Fruit fly (Drosophila melanogaster) whole organism, embryonic: ENCODE measurements around the gene Alg2.

Source experiments
- Atf3 ChIP-seq: fragments of 200-800 bp; sonication (Bioruptor generic); optimal IDR thresholded peaks from 3 replicates; lab custom pipeline; 2016; ENCODE audit warnings: missing biosample characterization, missing genetic modification characterization
- CG10267 ChIP-seq: fragments of 200-800 bp; sonication (Bioruptor generic); optimal IDR thresholded peaks from 2 replicates; lab custom pipeline; 2018; ENCODE audit warnings: missing biosample characterization, mild to moderate bottlenecking, missing genetic modification characterization, moderate library complexity
- CG10274 ChIP-seq: fragments of 200-800 bp; sonication (Bioruptor generic); optimal IDR thresholded peaks from 3 replicates; lab custom pipeline; 2017; ENCODE audit warnings: missing biosample characterization, mild to moderate bottlenecking, missing genetic modification characterization
- CG10321 ChIP-seq: fragments of 200-800 bp; sonication (Bioruptor generic); IDR thresholded peaks from 2 replicates; pipeline ENCODE4 v1.3.6; 2022; ENCODE audit warnings: missing biosample characterization, missing genetic modification characterization
- CG10565 ChIP-seq: fragments of 200-800 bp; sonication (Bioruptor generic); optimal IDR thresholded peaks from 3 replicates; lab custom pipeline; 2016; ENCODE audit warnings: missing biosample characterization, mild to moderate bottlenecking, missing genetic modification characterization
- CG11247 ChIP-seq: fragments of 200-800 bp; sonication (Bioruptor generic); IDR thresholded peaks from 2 replicates; pipeline ENCODE4 v1.3.6; 2022; ENCODE audit warnings: missing biosample characterization, missing genetic modification characterization
- CG11504 ChIP-seq: fragments of 200-800 bp; sonication (Bioruptor generic); optimal IDR thresholded peaks from 3 replicates; lab custom pipeline; 2019; ENCODE audit warnings: missing biosample characterization, mild to moderate bottlenecking, missing genetic modification characterization, moderate library complexity
- CG11723 ChIP-seq: fragments of 200-800 bp; sonication (Bioruptor generic); optimal IDR thresholded peaks from 2 replicates; lab custom pipeline; 2017; ENCODE audit warnings: missing biosample characterization, mild to moderate bottlenecking, missing genetic modification characterization
- CG13287 ChIP-seq: fragments of 200-800 bp; sonication (Bioruptor generic); IDR thresholded peaks from 2 replicates; pipeline ENCODE4 v1.3.6; 2022; ENCODE audit warnings: missing biosample characterization, missing genetic modification characterization; ENCODE audit not compliant: partially characterized antibody
- CG14710 ChIP-seq: fragments of 200-800 bp; sonication (Bioruptor generic); optimal IDR thresholded peaks from 3 replicates; lab custom pipeline; 2019; ENCODE audit warnings: missing biosample characterization, mild to moderate bottlenecking, missing genetic modification characterization, moderate library complexity
- CG17186 ChIP-seq: fragments of 200-800 bp; sonication (Bioruptor generic); optimal IDR thresholded peaks from 3 replicates; lab custom pipeline; 2017; ENCODE audit warnings: missing biosample characterization, missing genetic modification reagents, missing genetic modification characterization
- CG17912 ChIP-seq: fragments of 200-800 bp; sonication (Bioruptor generic); optimal IDR thresholded peaks from 2 replicates; lab custom pipeline; 2018; ENCODE audit warnings: missing biosample characterization, mild to moderate bottlenecking, missing genetic modification characterization
- CG1792 ChIP-seq: fragments of 200-800 bp; sonication (Bioruptor generic); optimal IDR thresholded peaks from 2 replicates; lab custom pipeline; 2016; ENCODE audit warnings: missing biosample characterization, missing genetic modification characterization
- CG2875 ChIP-seq: fragments of 200-800 bp; sonication (Bioruptor generic); optimal IDR thresholded peaks from 2 replicates; lab custom pipeline; 2017; ENCODE audit warnings: missing biosample characterization, mild to moderate bottlenecking, missing genetic modification characterization, missing genetic modification reagents
- CG30403 ChIP-seq: fragments of 200-800 bp; sonication (Bioruptor generic); optimal IDR thresholded peaks from 3 replicates; lab custom pipeline; 2016; ENCODE audit warnings: missing biosample characterization, missing genetic modification characterization
- CG42726 ChIP-seq: fragments of 200-800 bp; sonication (Bioruptor generic); IDR thresholded peaks from 2 replicates; pipeline ENCODE4 v1.3.6; 2022; ENCODE audit warnings: missing biosample characterization, missing genetic modification characterization; ENCODE audit not compliant: partially characterized antibody
- CG4424 ChIP-seq: fragments of 200-800 bp; sonication (Bioruptor generic); optimal IDR thresholded peaks from 3 replicates; lab custom pipeline; 2016; ENCODE audit warnings: missing biosample characterization, missing genetic modification characterization
- CG6765 ChIP-seq: fragments of 200-800 bp; sonication (Bioruptor generic); optimal IDR thresholded peaks from 3 replicates; lab custom pipeline; 2017; ENCODE audit warnings: missing biosample characterization, mild to moderate bottlenecking, missing genetic modification characterization
- CG6813 ChIP-seq: fragments of 200-800 bp; sonication (Bioruptor generic); optimal IDR thresholded peaks from 2 replicates; lab custom pipeline; 2017; ENCODE audit warnings: missing biosample characterization, missing genetic modification characterization, mild to moderate bottlenecking, moderate library complexity, missing genetic modification reagents
- CG6854 ChIP-seq: fragments of 200-800 bp; sonication (Bioruptor generic); optimal IDR thresholded peaks from 3 replicates; lab custom pipeline; 2017; ENCODE audit warnings: missing biosample characterization, mild to moderate bottlenecking, missing genetic modification characterization
- CG8281 ChIP-seq: fragments of 200-800 bp; sonication (Bioruptor generic); optimal IDR thresholded peaks from 2 replicates; lab custom pipeline; 2018; ENCODE audit warnings: missing biosample characterization, mild to moderate bottlenecking, missing genetic modification characterization, moderate library complexity
- CG9876 ChIP-seq: fragments of 200-800 bp; sonication (Bioruptor generic); optimal IDR thresholded peaks from 2 replicates; lab custom pipeline; 2016; ENCODE audit warnings: missing biosample characterization, missing genetic modification characterization
- Chrac-16 ChIP-seq: fragments of 200-800 bp; sonication (Bioruptor generic); optimal IDR thresholded peaks from 3 replicates; lab custom pipeline; 2016; ENCODE audit warnings: missing biosample characterization, missing genetic modification characterization
- D19B ChIP-seq: fragments of 200-800 bp; sonication (Bioruptor generic); optimal IDR thresholded peaks from 2 replicates; lab custom pipeline; 2017; ENCODE audit warnings: missing biosample characterization, mild to moderate bottlenecking, missing genetic modification characterization
- Dip2 ChIP-seq: fragments of 200-800 bp; sonication (Bioruptor generic); IDR thresholded peaks from 2 replicates; pipeline ENCODE4 v1.3.6; 2022; ENCODE audit warnings: missing biosample characterization, missing genetic modification characterization
- Dll ChIP-seq: fragments of 200-800 bp; sonication (Bioruptor generic); IDR thresholded peaks from 4 replicates; pipeline ENCODE4 v1.3.6; 2022; ENCODE audit warnings: missing biosample characterization, missing genetic modification characterization; ENCODE audit not compliant: partially characterized antibody
- Ets97D ChIP-seq: fragments of 200-800 bp; sonication (Bioruptor generic); optimal IDR thresholded peaks from 3 replicates; lab custom pipeline; 2016; ENCODE audit warnings: missing biosample characterization, missing genetic modification characterization
- Max ChIP-seq: fragments of 200-800 bp; sonication (Bioruptor generic); optimal IDR thresholded peaks from 2 replicates; lab custom pipeline; 2016; ENCODE audit warnings: missing biosample characterization, mild to moderate bottlenecking, missing genetic modification characterization
- Neu2 ChIP-seq: fragments of 200-800 bp; sonication (Bioruptor generic); optimal IDR thresholded peaks from 3 replicates; lab custom pipeline; 2016; ENCODE audit warnings: missing biosample characterization, missing genetic modification characterization, borderline replicate concordance
- Optix ChIP-seq: fragments of 200-800 bp; sonication (Bioruptor generic); IDR thresholded peaks from 3 replicates; pipeline ENCODE4 v1.3.6; 2022; ENCODE audit warnings: missing biosample characterization, missing genetic modification characterization
- Stat92E ChIP-seq, 3 experiments: fragments of >200 bp in 2 of 3; fragments of 200-800 bp in 1 of 3; sonication (Bioruptor generic) in 1 of 3; optimal IDR thresholded peaks; 2 replicates each; lab custom pipeline; 2017 to 2019; ENCODE audit warnings: missing biosample characterization in 3 of 3, missing genetic modification characterization in 3 of 3, mild to moderate bottlenecking in 1 of 3, moderate library complexity in 1 of 3
- amos ChIP-seq: fragments of 200-800 bp; sonication (Bioruptor generic); IDR thresholded peaks from 2 replicates; pipeline ENCODE4 v1.3.6; 2022; ENCODE audit warnings: missing biosample characterization, missing genetic modification characterization; ENCODE audit not compliant: partially characterized antibody
- chif ChIP-seq, 2 experiments: fragments of 200-800 bp; sonication (Bioruptor generic); optimal IDR thresholded peaks; 3 replicates each; lab custom pipeline; 2016; ENCODE audit warnings: missing biosample characterization in 2 of 2, missing genetic modification characterization in 2 of 2
- croc ChIP-seq: fragments of 200-800 bp; sonication (Bioruptor generic); conservative IDR thresholded peaks from 3 replicates; pipeline ENCODE4 v1.3.6; 2022; ENCODE audit warnings: missing biosample characterization, missing genetic modification characterization
- crol ChIP-seq: fragments of 200-800 bp; sonication (Bioruptor generic); IDR thresholded peaks from 2 replicates; pipeline ENCODE4 v1.3.6; 2022; ENCODE audit warnings: missing biosample characterization, missing genetic modification characterization
- hth ChIP-seq: fragments of >200 bp; optimal IDR thresholded peaks from 2 replicates; lab custom pipeline; 2017; ENCODE audit warnings: inconsistent platforms
- inv ChIP-seq: fragments of 200-800 bp; sonication (Bioruptor generic); IDR thresholded peaks from 2 replicates; pipeline ENCODE4 v1.3.6; 2022; ENCODE audit warnings: missing biosample characterization, missing genetic modification characterization; ENCODE audit not compliant: partially characterized antibody
- jigr1 ChIP-seq: fragments of 200-800 bp; sonication (Bioruptor generic); IDR thresholded peaks from 3 replicates; pipeline ENCODE4 v1.3.6; 2022; ENCODE audit warnings: missing biosample characterization, missing genetic modification characterization
- ken ChIP-seq: fragments of 200-800 bp; sonication (Bioruptor generic); IDR thresholded peaks from 3 replicates; pipeline ENCODE4 v1.3.6; 2022; ENCODE audit warnings: missing biosample characterization, missing genetic modification characterization
- klu ChIP-seq: fragments of 200-800 bp; sonication (Bioruptor generic); IDR thresholded peaks from 2 replicates; pipeline ENCODE4 v1.3.6; 2022; ENCODE audit warnings: missing biosample characterization, missing genetic modification characterization
- lbe ChIP-seq: fragments of 200-800 bp; sonication (Bioruptor generic); optimal IDR thresholded peaks from 2 replicates; lab custom pipeline; 2016; ENCODE audit warnings: missing biosample characterization, mild to moderate bottlenecking, missing genetic modification characterization
- mam ChIP-seq: fragments of 200-800 bp; sonication (Bioruptor generic); optimal IDR thresholded peaks from 3 replicates; lab custom pipeline; 2016; ENCODE audit warnings: missing biosample characterization, missing genetic modification characterization
- nau ChIP-seq: fragments of 200-800 bp; sonication (Bioruptor generic); optimal IDR thresholded peaks from 3 replicates; lab custom pipeline; 2017; ENCODE audit warnings: missing biosample characterization, mild to moderate bottlenecking, missing genetic modification characterization, missing genetic modification reagents
- pb ChIP-seq: fragments of 200-800 bp; sonication (Bioruptor generic); optimal IDR thresholded peaks from 3 replicates; lab custom pipeline; 2016; ENCODE audit warnings: missing biosample characterization, missing genetic modification characterization
- repo ChIP-seq: fragments of 200-800 bp; sonication (Bioruptor generic); optimal IDR thresholded peaks from 2 replicates; lab custom pipeline; 2016; ENCODE audit warnings: missing biosample characterization, missing genetic modification characterization
- sr ChIP-seq: fragments of 200-800 bp; sonication (Bioruptor generic); IDR thresholded peaks from 3 replicates; pipeline ENCODE4 v1.3.6; 2022; ENCODE audit warnings: missing biosample characterization, missing genetic modification characterization
- tio ChIP-seq: fragments of 200-800 bp; sonication (Bioruptor generic); optimal IDR thresholded peaks from 2 replicates; lab custom pipeline; 2017; ENCODE audit warnings: missing biosample characterization, missing genetic modification characterization, inconsistent platforms
- unc-4 ChIP-seq: fragments of 200-800 bp; sonication (Bioruptor generic); IDR thresholded peaks from 2 replicates; pipeline ENCODE4 v1.3.6; 2022; ENCODE audit warnings: missing biosample characterization, missing genetic modification characterization; ENCODE audit not compliant: partially characterized antibody

The Alg2 gene

dm6 chr3L:3143383-3143962 lies at the start of gene Alg2, which contains the start of gene CG11537 (continued):
- TF ChIP-seq mam (GFP tag; lab: Kevin White, UChicago) (peak; percentile 15), CG11504 (tag; lab: Kevin White, UChicago) (peak; percentile 70)
- TF ChIP-seq, all 482 proteins: peak for 106

- TF ChIP-seq CG42726 (GFP tag; lab: Robert Waterston, UW) (peak; percentile 94), D19B (GFP tag; lab: Kevin White, UChicago) (no peak), CG30403 (GFP tag; lab: Kevin White, UChicago) (no peak), CG10321 (GFP tag; lab: Robert Waterston, UW) (no peak), CG6813 (GFP tag; lab: Kevin White, UChicago) (no peak), repo (GFP tag; lab: Kevin White, UChicago) (no peak), CG1792 (no peak), CG6765 (GFP tag; lab: Kevin White, UChicago) (no peak), Dll (GFP tag; lab: Robert Waterston, UW) (peak; percentile 47; the same call in 3 of the 4 replicates), CG10565 (no peak), Stat92E (GFP tag; optimal IDR thresholded peaks at IDR 0.05; lab: Kevin White, UChicago) (no peak), CG6854 (GFP tag; lab: Kevin White, UChicago) (peak; percentile 28), CG17912 (no peak), lbe (GFP tag; lab: Kevin White, UChicago) (no peak), tio (GFP tag; lab: Kevin White, UChicago) (no peak), CG8281 (tag; lab: Kevin White, UChicago) (no peak), Optix (GFP tag; lab: Robert Waterston, UW) (no peak), CG17186 (GFP tag; lab: Kevin White, UChicago) (no peak), klu (GFP tag; lab: Robert Waterston, UW) (no peak), nau (GFP tag; lab: Kevin White, UChicago) (no peak), CG13287 (GFP tag; lab: Robert Waterston, UW) (no peak; the same call in 1 of the 2 replicates), chif (GFP tag; optimal IDR thresholded peaks at IDR 0.05; lab: Kevin White, UChicago) (no peak), CG11247 (GFP tag; lab: Robert Waterston, UW) (no peak), CG2875 (GFP tag; lab: Kevin White, UChicago) (no peak), Chrac-16 (no peak), CG10274 (GFP tag; lab: Kevin White, UChicago) (no peak), jigr1 (GFP tag; lab: Robert Waterston, UW) (no peak), CG10267 (no peak), sr (GFP tag; lab: Robert Waterston, UW) (peak; percentile 51; the same call in 1 of the 3 replicates), CG14710 (tag; lab: Kevin White, UChicago) (no peak), unc-4 (GFP tag; lab: Robert Waterston, UW) (0 out of 2 replicates have a peak, but pooled peaks have one; percentile 32), ken (GFP tag; lab: Robert Waterston, UW) (no peak), croc (GFP tag; lab: Robert Waterston, UW) (no peak), pb (GFP tag; lab: Kevin White, UChicago) (no peak), CG11723 (GFP tag; lab: Kevin White, UChicago) (no peak), hth (lab: Kevin White, UChicago) (no peak), Atf3 (GFP tag; lab: Kevin White, UChicago) (no peak), Max (GFP tag; lab: Kevin White, UChicago) (no peak), amos (peak; percentile 78), CG9876 (no peak), inv (GFP tag; lab: Robert Waterston, UW) (peak; percentile 37; the same call in 1 of the 2 replicates), Ets97D (no peak), crol (GFP tag; lab: Robert Waterston, UW) (no peak), Neu2 (GFP tag; lab: Kevin White, UChicago) (no peak), CG4424 (GFP tag; lab: Kevin White, UChicago) (no peak), Dip2 (no peak)
These were observed 48.0 kb upstream of the Alg2 start for dm6 chr3L:3095590-3095989.
